Fruit fly (Drosophila melanogaster): Measurements from ENCODE around the gene beat-IIb.

The beat-IIb gene

dm6 chr3R:17197599-17197998 lies 67.2 kb downstream of the beat-IIb start:
- TF ChIP-seq CG34367 (tag; optimal IDR thresholded peaks at IDR 0.05) (no peak), CG32121 (GFP tag; IDR thresholded peaks at IDR 0.05) (no peak), fd96Ca (GFP tag; IDR thresholded peaks at IDR 0.05) (no peak), Pif1B (GFP tag; optimal IDR thresholded peaks at IDR 0.05) (no peak), gl (tag; optimal IDR thresholded peaks at IDR 0.05) (no peak), rn (GFP tag; IDR thresholded peaks at IDR 0.05) (no peak), D1 (tag; optimal IDR thresholded peaks at IDR 0.05) (no peak), CG10348 (GFP tag; IDR thresholded peaks at IDR 0.05) (no peak), CG4496 (GFP tag; IDR thresholded peaks at IDR 0.05) (no peak), CG8159 (tag; optimal IDR thresholded peaks at IDR 0.05) (no peak), Ets98B (GFP tag; IDR thresholded peaks at IDR 0.05) (no peak), Snoo (tag; optimal IDR thresholded peaks at IDR 0.05) (no peak), CG14655 (GFP tag; optimal IDR thresholded peaks at IDR 0.05) (no peak), CG8301 (tag; optimal IDR thresholded peaks at IDR 0.05) (no peak), CG13204 (GFP tag; optimal IDR thresholded peaks at IDR 0.05) (no peak), Pif1A (GFP tag; optimal IDR thresholded peaks at IDR 0.05) (no peak), CG12605 (GFP tag; IDR thresholded peaks at IDR 0.05) (no peak)

dm6 chr3R:17193657-17194056 lies 71.2 kb downstream of the beat-IIb start:
- TF ChIP-seq CG15710 (tag; optimal IDR thresholded peaks at IDR 0.05) (peak; percentile 41), CG8159 (tag; optimal IDR thresholded peaks at IDR 0.05) (peak; percentile 55), rn (GFP tag; IDR thresholded peaks at IDR 0.05) (no peak), CG34367 (tag; optimal IDR thresholded peaks at IDR 0.05) (peak; percentile 19), CG8301 (tag; optimal IDR thresholded peaks at IDR 0.05) (no peak), EcR (GFP tag; optimal IDR thresholded peaks at IDR 0.05) (no peak), CG17806 (tag; optimal IDR thresholded peaks at IDR 0.05) (peak; percentile 54), CG12605 (GFP tag; IDR thresholded peaks at IDR 0.05) (no peak), CG14655 (GFP tag; optimal IDR thresholded peaks at IDR 0.05) (no peak), Pif1A (GFP tag; optimal IDR thresholded peaks at IDR 0.05) (no peak), CG9948 (tag; optimal IDR thresholded peaks at IDR 0.05) (peak; percentile 47)

dm6 chr3R:17192009-17192408 lies 72.8 kb downstream of the beat-IIb start:
- TF ChIP-seq CG8301 (tag; optimal IDR thresholded peaks at IDR 0.05) (peak; percentile 14), Pif1A (GFP tag; optimal IDR thresholded peaks at IDR 0.05) (peak; percentile 39), EcR (GFP tag; optimal IDR thresholded peaks at IDR 0.05) (no peak), Pif1B (GFP tag; optimal IDR thresholded peaks at IDR 0.05) (peak; percentile 43), CG14655 (GFP tag; optimal IDR thresholded peaks at IDR 0.05) (peak; percentile 42), fd96Ca (GFP tag; IDR thresholded peaks at IDR 0.05) (no peak), CG17806 (tag; optimal IDR thresholded peaks at IDR 0.05) (peak; percentile 47), CG13204 (GFP tag; optimal IDR thresholded peaks at IDR 0.05) (no peak), CG9948 (tag; optimal IDR thresholded peaks at IDR 0.05) (peak; percentile 8)
